Worm (Caenorhabditis elegans): ENCODE measurements around the gene C16D9.6.

- TF ChIP-seq pqm-1 (tag; optimal IDR thresholded peaks at IDR 0.05), result no peak
- TF ChIP-seq elt-4 (tag; optimal IDR thresholded peaks at IDR 0.05), result no peak
- TF ChIP-seq fkh-6 (tag; optimal IDR thresholded peaks at IDR 0.05), result no peak
- no peak for TF ChIP-seq unc-86 (tag; optimal IDR thresholded peaks at IDR 0.05)
- no peak for TF ChIP-seq ceh-6 (GFP tag; optimal IDR thresholded peaks at IDR 0.05)
- TF ChIP-seq dmd-4 (tag; optimal IDR thresholded peaks at IDR 0.05; ENCODE audit: borderline replicate concordance), result no peak
- TF ChIP-seq pha-4 (tag; optimal IDR thresholded peaks at IDR 0.05), result no peak
- no peak for TF ChIP-seq syd-9 (tag; optimal IDR thresholded peaks at IDR 0.05)
- no peak for TF ChIP-seq ceh-19 (GFP tag; optimal IDR thresholded peaks at IDR 0.05)
- TF ChIP-seq ama-1 (optimal IDR thresholded peaks at IDR 0.05), result no peak
- TF ChIP-seq tbx-2 (tag; optimal IDR thresholded peaks at IDR 0.05), result no peak
- no peak for TF ChIP-seq ceh-9 (tag; optimal IDR thresholded peaks at IDR 0.05)
- TF ChIP-seq ceh-24 (tag; optimal IDR thresholded peaks at IDR 0.05), result no peak
Measured at ce11 chrV:8263941-8264340, 13.8 kb upstream of the C16D9.6 start, which contains the start of gene C16D9.9.

Measured in whole organism, late embryonic.